Worm (Caenorhabditis elegans) whole organism, late embryonic: ENCODE measurements around the gene rpl-22.
A peak's percentile ranks its signal among the peaks of the same experiment; 100 is the strongest.

ENCODE experiments used
- C38D4.7 ChIP-seq: fragments of 200-800 bp; sonication (Bioruptor generic); optimal IDR thresholded peaks from 2 replicates; lab custom pipeline; 2018; ENCODE audit warnings: mild to moderate bottlenecking, missing genetic modification characterization, moderate library complexity, missing compliant biosample characterization
- F13H6.1 ChIP-seq: sonication (generic microtip); optimal IDR thresholded peaks from 2 replicates; lab custom pipeline; 2016; ENCODE audit warnings: missing genetic modification characterization, missing compliant biosample characterization
- K02D7.2 ChIP-seq: sonication (generic microtip); optimal IDR thresholded peaks from 2 replicates; lab custom pipeline; 2017; ENCODE audit warnings: mild to moderate bottlenecking, missing genetic modification characterization, missing compliant biosample characterization
- T23F11.4 ChIP-seq: fragments of 200-800 bp; sonication (Bioruptor generic); optimal IDR thresholded peaks from 2 replicates; lab custom pipeline; 2018; ENCODE audit warnings: mild to moderate bottlenecking, missing genetic modification characterization, missing compliant biosample characterization
- ahr-1 ChIP-seq: sonication (generic microtip); optimal IDR thresholded peaks from 2 replicates; lab custom pipeline; 2016; ENCODE audit warnings: missing genetic modification characterization, missing compliant biosample characterization
- ama-1 ChIP-seq: fragments of 150-350 bp; optimal IDR thresholded peaks from 2 replicates; lab custom pipeline; 2014
- ceh-2 ChIP-seq: sonication (generic microtip); optimal IDR thresholded peaks from 2 replicates; lab custom pipeline; 2016; ENCODE audit warnings: missing genotype, missing genetic modification characterization, missing compliant biosample characterization
- ceh-22 ChIP-seq: sonication (generic microtip); optimal IDR thresholded peaks from 2 replicates; lab custom pipeline; 2017; ENCODE audit warnings: missing biosample characterization, missing genetic modification characterization
- ceh-24 ChIP-seq: sonication (generic microtip); optimal IDR thresholded peaks from 2 replicates; lab custom pipeline; 2016; ENCODE audit warnings: mild to moderate bottlenecking, missing genetic modification characterization, missing compliant biosample characterization
- ceh-48 ChIP-seq: sonication (generic microtip); optimal IDR thresholded peaks from 2 replicates; lab custom pipeline; 2016; ENCODE audit warnings: missing genetic modification characterization, inconsistent platforms, missing compliant biosample characterization
- ceh-6 ChIP-seq: fragments of 200-800 bp; sonication (Bioruptor generic); optimal IDR thresholded peaks from 2 replicates; lab custom pipeline; 2018; ENCODE audit warnings: mild to moderate bottlenecking, missing genetic modification characterization, missing compliant biosample characterization
- che-1 ChIP-seq: sonication (generic microtip); optimal IDR thresholded peaks from 2 replicates; lab custom pipeline; 2016; ENCODE audit warnings: mild to moderate bottlenecking, missing genetic modification characterization, missing compliant biosample characterization
- dmd-4 ChIP-seq: sonication (generic microtip); optimal IDR thresholded peaks from 2 replicates; lab custom pipeline; 2016; ENCODE audit warnings: borderline replicate concordance, missing genetic modification characterization, missing compliant biosample characterization
- elt-2 ChIP-seq: sonication (generic microtip); optimal IDR thresholded peaks from 2 replicates; lab custom pipeline; 2016; ENCODE audit warnings: missing genetic modification reagents, missing genetic modification characterization, missing compliant biosample characterization
- elt-4 ChIP-seq: sonication (generic microtip); optimal IDR thresholded peaks from 2 replicates; lab custom pipeline; 2016; ENCODE audit warnings: missing genetic modification characterization, missing compliant biosample characterization
- ets-4 ChIP-seq: sonication (generic microtip); optimal IDR thresholded peaks from 2 replicates; lab custom pipeline; 2016; ENCODE audit warnings: missing genetic modification characterization, missing compliant biosample characterization
- eyg-1 ChIP-seq: sonication (generic microtip); optimal IDR thresholded peaks from 2 replicates; lab custom pipeline; 2016; ENCODE audit warnings: missing genotype, missing genetic modification characterization, missing compliant biosample characterization
- fkh-10 ChIP-seq: fragments of 150-350 bp; optimal IDR thresholded peaks from 2 replicates; lab custom pipeline; 2014; ENCODE audit warnings: missing biosample characterization, missing genetic modification reagents, missing genetic modification characterization
- fkh-6 ChIP-seq: sonication (generic microtip); optimal IDR thresholded peaks from 2 replicates; lab custom pipeline; 2016; ENCODE audit warnings: missing genetic modification characterization, missing compliant biosample characterization
- hlh-15 ChIP-seq: sonication (generic microtip); optimal IDR thresholded peaks from 2 replicates; lab custom pipeline; 2016; ENCODE audit warnings: missing genetic modification characterization, missing compliant biosample characterization
- hlh-30 ChIP-seq: sonication (generic microtip); optimal IDR thresholded peaks from 2 replicates; lab custom pipeline; 2017; ENCODE audit warnings: antibody characterized with exemption, missing genetic modification characterization, missing compliant biosample characterization; ENCODE audit not compliant: insufficient read depth
- hlh-8 ChIP-seq: sonication (generic microtip); optimal IDR thresholded peaks from 2 replicates; lab custom pipeline; 2016; ENCODE audit warnings: missing genotype, missing genetic modification characterization, missing compliant biosample characterization
- lim-6 ChIP-seq: sonication (generic microtip); optimal IDR thresholded peaks from 2 replicates; lab custom pipeline; 2016; ENCODE audit warnings: missing genetic modification characterization, missing compliant biosample characterization
- madf-2 ChIP-seq: sonication (generic microtip); optimal IDR thresholded peaks from 2 replicates; lab custom pipeline; 2017; ENCODE audit warnings: missing genetic modification characterization, missing compliant biosample characterization
- mec-3 ChIP-seq: sonication (generic microtip); optimal IDR thresholded peaks from 2 replicates; lab custom pipeline; 2016; ENCODE audit warnings: borderline replicate concordance, missing genetic modification characterization, missing compliant biosample characterization
- nfya-1 ChIP-seq: sonication (generic microtip); optimal IDR thresholded peaks from 2 replicates; lab custom pipeline; 2017; ENCODE audit warnings: missing genetic modification characterization, mild to moderate bottlenecking, missing compliant biosample characterization, antibody characterized with exemption, moderate library complexity
- npax-4 ChIP-seq: sonication (generic microtip); optimal IDR thresholded peaks from 2 replicates; lab custom pipeline; 2016; ENCODE audit warnings: missing genetic modification characterization, missing compliant biosample characterization
- pag-3 ChIP-seq: sonication (generic microtip); optimal IDR thresholded peaks from 2 replicates; lab custom pipeline; 2016; ENCODE audit warnings: missing compliant biosample characterization, missing genetic modification characterization, borderline replicate concordance
- pat-9 ChIP-seq: fragments of 200-800 bp; sonication (Bioruptor generic); optimal IDR thresholded peaks from 2 replicates; lab custom pipeline; 2018; ENCODE audit warnings: mild to moderate bottlenecking, missing genetic modification characterization, moderate library complexity, missing compliant biosample characterization
- pax-1 ChIP-seq: fragments of 150-350 bp; optimal IDR thresholded peaks from 2 replicates; lab custom pipeline; 2014; ENCODE audit warnings: missing biosample characterization, missing genetic modification characterization
- pha-2 ChIP-seq: sonication (generic microtip); optimal IDR thresholded peaks from 2 replicates; lab custom pipeline; 2017; ENCODE audit warnings: mild to moderate bottlenecking, missing genetic modification characterization, missing compliant biosample characterization
- pha-4 ChIP-seq: fragments of 150-350 bp; optimal IDR thresholded peaks from 2 replicates; lab custom pipeline; 2018; ENCODE audit warnings: missing biosample characterization, missing genetic modification reagents, missing genetic modification characterization
- pqm-1 ChIP-seq: sonication (generic microtip); optimal IDR thresholded peaks from 2 replicates; lab custom pipeline; 2016; ENCODE audit warnings: missing genetic modification characterization, missing compliant biosample characterization
- pros-1 ChIP-seq: fragments of 150-350 bp; optimal IDR thresholded peaks from 2 replicates; lab custom pipeline; 2014; ENCODE audit warnings: missing biosample characterization, missing genetic modification reagents, missing genetic modification characterization
- rnt-1 ChIP-seq: sonication (generic microtip); optimal IDR thresholded peaks from 2 replicates; lab custom pipeline; 2016; ENCODE audit warnings: missing genetic modification characterization, missing compliant biosample characterization
- sdc-2 ChIP-seq: sonication (generic microtip); optimal IDR thresholded peaks from 2 replicates; lab custom pipeline; 2016; ENCODE audit warnings: missing genotype, missing genetic modification characterization, missing compliant biosample characterization
- sox-4 ChIP-seq: sonication (generic microtip); optimal IDR thresholded peaks from 2 replicates; lab custom pipeline; 2017; ENCODE audit warnings: mild to moderate bottlenecking, missing genetic modification characterization, inconsistent platforms, missing compliant biosample characterization
- syd-9 ChIP-seq: sonication (generic microtip); optimal IDR thresholded peaks from 2 replicates; lab custom pipeline; 2016; ENCODE audit warnings: mild to moderate bottlenecking, missing genetic modification characterization, moderate library complexity, missing compliant biosample characterization
- ttx-3 ChIP-seq: sonication (generic microtip); optimal IDR thresholded peaks from 2 replicates; lab custom pipeline; 2016; ENCODE audit warnings: missing genetic modification reagents, missing genetic modification characterization, missing compliant biosample characterization
- unc-3 ChIP-seq, 2 experiments: fragments of 200-800 bp in 1 of 2; sonication (Bioruptor generic) in 1 of 2; sonication (generic microtip) in 1 of 2; conservative IDR thresholded peaks in 1 of 2; optimal IDR thresholded peaks in 1 of 2; 2 replicates each; pipeline versions ENCODE4 v1.3.6 to Lab custom; 2016 to 2022; ENCODE audit warnings: missing compliant biosample characterization in 2 of 2, missing genetic modification characterization in 2 of 2, missing genetic modification reagents in 1 of 2
- unc-55 ChIP-seq: sonication (generic microtip); optimal IDR thresholded peaks from 2 replicates; lab custom pipeline; 2017; ENCODE audit warnings: missing biosample characterization, missing genetic modification reagents, missing genetic modification characterization
- unc-86 ChIP-seq: sonication (generic microtip); optimal IDR thresholded peaks from 2 replicates; lab custom pipeline; 2016; ENCODE audit warnings: missing genetic modification characterization, missing compliant biosample characterization
- zip-5 ChIP-seq: sonication (generic microtip); optimal IDR thresholded peaks from 2 replicates; lab custom pipeline; 2016; ENCODE audit warnings: missing genetic modification characterization, missing compliant biosample characterization

The rpl-22 gene

DNA sequence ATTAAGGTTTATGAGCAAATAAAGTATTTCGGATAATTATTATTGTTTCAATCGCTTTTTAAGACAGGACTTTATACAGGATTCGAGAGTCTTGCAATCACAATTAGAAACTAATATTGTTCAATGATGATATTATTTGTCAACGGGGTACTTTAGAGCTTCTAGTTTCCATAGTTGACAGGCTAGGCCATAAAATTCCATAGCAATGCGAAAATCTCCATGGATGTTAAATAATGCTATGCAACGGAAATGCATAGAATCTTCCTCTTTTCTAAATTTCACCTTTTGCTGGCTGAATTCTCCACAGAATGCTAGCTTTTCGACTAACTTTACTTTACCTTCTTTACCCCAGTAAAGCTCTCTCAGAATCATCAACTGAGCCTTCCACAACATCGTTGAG is 47.4 kb upstream of the rpl-22 start, which contains the start of gene F59A6.3:
Gene F59A6.3, plus strand, starts transcription at position 301 of the 400 bp plus-strand sequence.
- TF ChIP-seq elt-4 (tag; lab: Kevin White, UChicago) (no peak), ceh-2 (tag; lab: Kevin White, UChicago) (no peak), mec-3 (no peak)
- TF ChIP-seq, all 69 proteins: peak for 0

DNA sequence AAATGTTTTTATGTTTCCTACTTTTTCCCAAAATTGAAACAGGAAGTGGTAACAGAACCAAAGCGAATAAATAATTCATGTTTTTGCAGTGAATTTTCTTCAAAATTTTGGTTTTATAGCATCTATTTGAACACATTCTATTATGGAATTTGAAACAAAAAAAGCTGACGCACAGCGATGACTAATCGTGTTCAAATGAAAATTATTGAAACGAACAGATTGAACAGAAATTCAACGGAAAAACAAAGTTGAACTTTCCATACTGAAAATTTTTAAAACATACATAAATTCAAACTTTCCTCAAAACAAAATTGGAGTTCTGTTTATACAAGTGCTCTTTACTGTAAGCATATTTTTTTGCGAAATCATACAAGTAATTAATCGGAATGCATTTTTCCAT is 43.4 kb upstream of the rpl-22 start, which contains the start of gene F59A6.12:
Gene F59A6.12, minus strand, starts transcription at position 101 of the 400 bp plus-strand sequence.
- TF ChIP-seq elt-2 (tag; lab: Kevin White, UChicago) = no peak

ce11 chrII:5014399-5014798 is 41.0 kb upstream of the rpl-22 start, which contains the start of gene F59A6.2:
Gene F59A6.2 (plus strand): TSS chrII:5014699.
- TF ChIP-seq ama-1 (lab: Kevin White, UChicago) (no peak), unc-55 (GFP tag; lab: Kevin White, UChicago) (no peak), ceh-24 (tag; lab: Kevin White, UChicago) (no peak), eyg-1 (tag; lab: Kevin White, UChicago) (no peak), ets-4 (no peak), fkh-6 (tag; lab: Kevin White, UChicago) (no peak), pqm-1 (tag; lab: Kevin White, UChicago) (no peak), ceh-22 (tag; lab: Kevin White, UChicago) (no peak), F13H6.1 (no peak), pag-3 (tag; lab: Kevin White, UChicago) (no peak), elt-4 (tag; lab: Kevin White, UChicago) (no peak), pax-1 (tag; lab: Kevin White, UChicago) (no peak)
- TF ChIP-seq, all 69 proteins: peak for 0

DNA sequence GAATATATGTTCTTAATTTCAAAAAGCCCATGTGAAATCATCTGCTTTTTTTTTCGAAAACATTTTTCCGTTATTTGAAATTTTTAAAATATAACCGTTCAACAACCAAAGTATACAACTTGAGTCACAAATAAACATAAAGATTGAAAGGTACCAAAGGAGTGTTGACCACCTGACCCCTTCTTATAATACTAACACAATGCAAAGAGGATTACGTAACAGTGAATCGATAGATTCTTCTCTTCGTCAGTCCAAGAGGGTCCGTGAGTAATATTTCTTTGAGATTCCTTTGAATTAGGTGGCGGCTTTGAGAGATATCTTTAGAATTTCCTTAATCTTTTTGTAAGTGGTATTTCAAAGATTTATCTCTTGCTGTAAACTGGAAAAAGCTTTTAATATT is 39.3 kb upstream of the rpl-22 start:
- TF ChIP-seq pha-4 (tag; lab: Kevin White, UChicago) (no peak), T23F11.4 (GFP tag; lab: Kevin White, UChicago) (no peak), sdc-2 (no peak), F13H6.1 (no peak), hlh-30 (tag; lab: Kevin White, UChicago) (no peak), pat-9 (no peak), sox-4 (tag; lab: Kevin White, UChicago) (no peak), hlh-8 (tag; lab: Kevin White, UChicago) (no peak)

- TF ChIP-seq nfya-1 (tag; lab: Kevin White, UChicago) (peak; percentile 69), dmd-4 (no peak), ets-4 (peak; percentile 20), pros-1 (tag; lab: Kevin White, UChicago) (no peak), T23F11.4 (GFP tag; lab: Kevin White, UChicago) (no peak), madf-2 (peak; percentile 36), unc-55 (GFP tag; lab: Kevin White, UChicago) (no peak), K02D7.2 (tag; lab: Kevin White, UChicago) (no peak), zip-5 (tag; lab: Kevin White, UChicago) (no peak), fkh-10 (GFP tag; lab: Kevin White, UChicago) (no peak), ceh-6 (GFP tag; lab: Kevin White, UChicago) (no peak), lim-6 (tag; lab: Kevin White, UChicago) (no peak), mec-3 (no peak), unc-3 (GFP tag; conservative IDR thresholded peaks at IDR 0.05; lab: Robert Waterston, UW) (no peak), unc-3 (tag; optimal IDR thresholded peaks at IDR 0.05; lab: Kevin White, UChicago) (no peak), elt-2 (tag; lab: Kevin White, UChicago) (no peak), hlh-15 (tag; lab: Kevin White, UChicago) (no peak), ceh-48 (tag; lab: Kevin White, UChicago) (peak; percentile 55), rnt-1 (tag; lab: Kevin White, UChicago) (no peak), syd-9 (tag; lab: Kevin White, UChicago) (no peak), pha-4 (tag; lab: Kevin White, UChicago) (no peak), pat-9 (no peak), pha-2 (tag; lab: Kevin White, UChicago) (no peak), ahr-1 (tag; lab: Kevin White, UChicago) (no peak), C38D4.7 (GFP tag; lab: Kevin White, UChicago) (no peak), ttx-3 (tag; lab: Kevin White, UChicago) (no peak), npax-4 (tag; lab: Kevin White, UChicago) (no peak), unc-86 (no peak), che-1 (tag; lab: Kevin White, UChicago) (no peak)
These were observed 38.3 kb upstream of the rpl-22 start for ce11 chrII:5016977-5017585.
